Worm (Caenorhabditis elegans) whole organism, midembryonic: Measurements from ENCODE around the gene smrc-1.
A peak's percentile ranks its signal among the peaks of the same experiment; 100 is the strongest.

ENCODE experiments used
- T22C8.4 ChIP-seq: fragments of 200-800 bp; sonication (Bioruptor generic); IDR thresholded peaks from 2 replicates; pipeline ENCODE4 v1.3.6; 2022; ENCODE audit warnings: missing genetic modification characterization, missing compliant biosample characterization
- cog-1 ChIP-seq: sonication (generic microtip); optimal IDR thresholded peaks from 2 replicates; lab custom pipeline; 2016; ENCODE audit warnings: missing genetic modification characterization, missing compliant biosample characterization
- flt-1 ChIP-seq: fragments of 200-800 bp; sonication (Bioruptor generic); IDR thresholded peaks from 2 replicates; pipeline ENCODE4 v1.3.6; 2022; ENCODE audit warnings: missing genetic modification characterization, missing compliant biosample characterization
- klf-2 ChIP-seq: fragments of 200-800 bp; sonication (Bioruptor generic); conservative IDR thresholded peaks from 2 replicates; pipeline ENCODE4 v1.3.6; 2022; ENCODE audit warnings: missing genetic modification reagents, missing genetic modification characterization, missing compliant biosample characterization
- med-1 ChIP-seq: sonication (generic microtip); optimal IDR thresholded peaks from 2 replicates; lab custom pipeline; 2017; ENCODE audit warnings: missing genetic modification characterization, mild to moderate bottlenecking, missing compliant biosample characterization, antibody characterized with exemption, missing genetic modification reagents; ENCODE audit not compliant: insufficient read depth
- ref-1 ChIP-seq: fragments of 200-800 bp; sonication (Bioruptor generic); conservative IDR thresholded peaks from 2 replicates; pipeline ENCODE4 v1.3.6; 2022; ENCODE audit warnings: missing genetic modification reagents, missing genetic modification characterization, missing compliant biosample characterization
- tab-1 ChIP-seq: fragments of 200-800 bp; sonication (Bioruptor generic); IDR thresholded peaks from 2 replicates; pipeline ENCODE4 v1.3.6; 2022; ENCODE audit warnings: missing genetic modification characterization, missing compliant biosample characterization
- ztf-23 ChIP-seq: fragments of 200-800 bp; sonication (Bioruptor generic); IDR thresholded peaks from 2 replicates; pipeline ENCODE4 v1.3.6; 2022; ENCODE audit warnings: missing genetic modification reagents, missing genetic modification characterization, missing compliant biosample characterization
- ztf-29 ChIP-seq: fragments of 200-800 bp; sonication (Bioruptor generic); IDR thresholded peaks from 2 replicates; pipeline ENCODE4 v1.3.6; 2022; ENCODE audit warnings: missing genetic modification reagents, missing genetic modification characterization, missing compliant biosample characterization

smrc-1 gene

DNA sequence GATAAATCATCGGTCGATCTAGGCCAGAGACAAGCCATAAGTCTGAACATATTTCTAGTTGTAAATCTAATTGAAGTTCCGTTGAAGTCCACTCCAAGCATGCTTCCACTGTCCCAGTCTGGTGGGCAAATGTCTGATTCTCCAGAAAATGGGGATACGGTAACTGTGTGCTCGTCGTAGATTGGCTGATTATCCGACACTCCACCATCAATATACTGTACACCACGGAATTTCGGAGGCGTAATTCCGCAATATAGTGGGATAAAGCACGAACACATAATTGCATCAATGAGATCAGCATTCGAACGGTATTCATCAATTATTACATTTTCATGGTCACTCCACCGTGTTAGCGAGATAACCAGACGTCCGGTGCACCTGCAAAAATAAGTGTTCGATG, 27.5 kb downstream of the smrc-1 start:
- TF ChIP-seq ref-1 (GFP tag; lab: Robert Waterston, UW) = no peak
- TF ChIP-seq ztf-29 = no peak
- TF ChIP-seq tab-1 (GFP tag; lab: Robert Waterston, UW) = no peak

- TF ChIP-seq ref-1 (GFP tag; lab: Robert Waterston, UW) (no peak), tab-1 (GFP tag; lab: Robert Waterston, UW) (no peak), T22C8.4 (GFP tag; lab: Robert Waterston, UW) (no peak), flt-1 (GFP tag; lab: Robert Waterston, UW) (no peak), klf-2 (no peak), med-1 (no peak)
Observed at ce11 chrIII:6419409-6419944, 28.7 kb downstream of the smrc-1 start, which contains the start of gene atgl-1. TSS of gene atgl-1 (minus strand) at chrIII:6419459.

ce11 chrIII:6420201-6420600, 29.5 kb downstream of the smrc-1 start:
- no peak for TF ChIP-seq ref-1 (GFP tag; lab: Robert Waterston, UW)
- no peak for TF ChIP-seq ztf-23 (GFP tag; lab: Robert Waterston, UW)
- no peak for TF ChIP-seq cog-1 (tag; lab: Kevin White, UChicago)
- TF ChIP-seq tab-1 (GFP tag; lab: Robert Waterston, UW) = no peak
- no peak for TF ChIP-seq T22C8.4 (GFP tag; lab: Robert Waterston, UW)
- TF ChIP-seq ztf-29 = no peak
- TF ChIP-seq med-1 = no peak
- TF ChIP-seq klf-2 = no peak
- no peak for TF ChIP-seq flt-1 (GFP tag; lab: Robert Waterston, UW)

DNA sequence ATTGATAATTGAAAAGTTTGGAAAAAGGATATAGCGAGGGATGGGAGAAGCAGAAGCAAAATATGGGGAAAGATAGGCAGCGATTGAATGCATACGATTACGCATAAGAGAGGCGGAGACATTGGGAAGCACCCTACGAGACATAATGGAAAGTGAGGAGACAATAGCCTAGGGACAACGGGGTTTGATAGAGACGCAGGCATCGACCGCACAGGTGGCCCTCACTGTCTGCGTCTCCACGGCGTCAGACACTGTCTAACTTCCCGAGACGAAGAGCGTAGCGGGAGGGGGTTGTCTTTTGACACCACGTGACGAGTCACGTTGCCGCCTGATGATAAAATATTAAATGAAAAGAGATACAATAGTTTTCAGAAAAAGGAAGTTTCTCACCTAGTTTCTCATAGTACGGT, 30.3 kb downstream of the smrc-1 start:
- TF ChIP-seq ref-1 (GFP tag; lab: Robert Waterston, UW) = no peak
- TF ChIP-seq ztf-23 (GFP tag; lab: Robert Waterston, UW) = no peak
- TF ChIP-seq ztf-29 = peak; percentile 39; the same call in 1 of the 2 replicates
- TF ChIP-seq klf-2 = no peak
- no peak for TF ChIP-seq med-1
- TF ChIP-seq tab-1 (GFP tag; lab: Robert Waterston, UW) = no peak
- peak; percentile 33 for TF ChIP-seq cog-1 (tag; lab: Kevin White, UChicago)
- 0 out of 2 replicates have a peak, but pooled peaks have one; percentile 8 for TF ChIP-seq flt-1 (GFP tag; lab: Robert Waterston, UW)
- TF ChIP-seq T22C8.4 (GFP tag; lab: Robert Waterston, UW) = no peak

ce11 chrIII:6421473-6421872, 30.7 kb downstream of the smrc-1 start:
- TF ChIP-seq med-1 = no peak
- no peak for TF ChIP-seq cog-1 (tag; lab: Kevin White, UChicago)
- TF ChIP-seq tab-1 (GFP tag; lab: Robert Waterston, UW) = no peak
- TF ChIP-seq flt-1 (GFP tag; lab: Robert Waterston, UW) = no peak

- TF ChIP-seq klf-2 (no peak), ztf-29 (no peak), cog-1 (tag; lab: Kevin White, UChicago) (no peak), flt-1 (GFP tag; lab: Robert Waterston, UW) (no peak), tab-1 (GFP tag; lab: Robert Waterston, UW) (no peak), T22C8.4 (GFP tag; lab: Robert Waterston, UW) (no peak), ztf-23 (GFP tag; lab: Robert Waterston, UW) (no peak), med-1 (no peak), ref-1 (GFP tag; lab: Robert Waterston, UW) (no peak)
Observed at ce11 chrIII:6421973-6422511, 31.3 kb downstream of the smrc-1 start.

DNA sequence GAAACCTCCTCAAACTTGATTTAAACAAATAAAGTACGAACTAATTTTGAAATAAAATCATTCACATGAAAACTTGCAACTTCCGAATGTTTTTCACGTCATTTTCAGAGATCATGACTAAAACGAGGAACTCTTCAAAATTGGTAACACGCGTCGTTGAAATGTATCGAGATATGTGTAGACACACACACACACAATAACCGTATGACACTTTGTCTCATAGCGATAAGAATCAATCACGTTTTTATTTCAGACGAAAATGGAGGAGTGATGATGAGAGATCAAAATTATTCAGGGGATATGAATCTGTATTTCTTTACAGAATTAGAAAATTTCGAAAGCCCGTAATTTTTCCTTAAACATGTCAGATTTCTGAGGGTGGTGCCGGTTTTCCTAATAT, 32.0 kb downstream of the smrc-1 start:
- TF ChIP-seq ref-1 (GFP tag; lab: Robert Waterston, UW) = no peak
- no peak for TF ChIP-seq klf-2
- no peak for TF ChIP-seq tab-1 (GFP tag; lab: Robert Waterston, UW)
- no peak for TF ChIP-seq T22C8.4 (GFP tag; lab: Robert Waterston, UW)
- no peak for TF ChIP-seq ztf-23 (GFP tag; lab: Robert Waterston, UW)
- no peak for TF ChIP-seq flt-1 (GFP tag; lab: Robert Waterston, UW)
- TF ChIP-seq med-1 = no peak
- TF ChIP-seq cog-1 (tag; lab: Kevin White, UChicago) = no peak
- no peak for TF ChIP-seq ztf-29

- no peak for TF ChIP-seq T22C8.4 (GFP tag; lab: Robert Waterston, UW)
Observed at ce11 chrIII:6427205-6427604, 36.5 kb downstream of the smrc-1 start, which contains the start of gene C05D11.8. TSS of gene C05D11.8 (minus strand) at chrIII:6427305.

ce11 chrIII:6430834-6431233, 40.1 kb downstream of the smrc-1 start, which contains the start of gene popl-1:
TSS of gene popl-1 (minus strand) at chrIII:6430934.
- TF ChIP-seq ztf-29 (no peak), ref-1 (GFP tag; lab: Robert Waterston, UW) (no peak), med-1 (no peak), tab-1 (GFP tag; lab: Robert Waterston, UW) (no peak), klf-2 (no peak), flt-1 (GFP tag; lab: Robert Waterston, UW) (no peak), cog-1 (tag; lab: Kevin White, UChicago) (no peak), ztf-23 (GFP tag; lab: Robert Waterston, UW) (no peak), T22C8.4 (GFP tag; lab: Robert Waterston, UW) (no peak)

DNA sequence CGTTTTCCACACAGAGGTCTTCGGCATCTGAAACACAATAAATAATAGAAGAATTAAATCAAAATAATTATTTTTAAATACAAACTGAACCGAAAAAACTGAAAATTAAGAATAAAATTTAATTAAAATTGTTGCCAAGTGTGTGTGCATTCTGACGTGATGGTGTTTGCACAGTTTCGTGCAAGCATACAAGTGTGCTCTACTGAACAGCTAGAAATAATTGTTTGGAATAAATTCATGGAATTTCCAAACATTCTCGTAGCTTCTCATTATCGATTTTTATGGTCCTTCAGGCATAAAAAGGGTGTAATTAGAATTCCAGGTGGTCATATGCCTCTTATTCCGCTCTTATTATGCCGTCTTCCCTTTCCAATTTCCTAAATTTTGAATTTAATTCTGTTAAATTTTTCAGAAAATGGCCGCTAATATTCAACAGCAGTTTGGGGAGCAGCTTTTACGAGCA, 41.1 kb downstream of the smrc-1 start, which contains the start of the genes mrps-17 and txdc-9:
Gene mrps-17 (minus strand): TSS at position 33 of the 463 bp plus-strand sequence.
Gene txdc-9 (plus strand): TSS at position 413 of the 463 bp plus-strand sequence.
- no peak for TF ChIP-seq cog-1 (tag; lab: Kevin White, UChicago)
- no peak for TF ChIP-seq T22C8.4 (GFP tag; lab: Robert Waterston, UW)
- no peak for TF ChIP-seq ztf-29
- peak; percentile 68; the same call in 1 of the 2 replicates for TF ChIP-seq flt-1 (GFP tag; lab: Robert Waterston, UW)
- no peak for TF ChIP-seq klf-2
- TF ChIP-seq ztf-23 (GFP tag; lab: Robert Waterston, UW) = no peak
